Worm (Caenorhabditis elegans) whole organism, midembryonic: ENCODE results near the gene tsp-8.

ENCODE experiments used
- T22C8.4 ChIP-seq: fragments of 200-800 bp; sonication (Bioruptor generic); IDR thresholded peaks from 2 replicates; pipeline ENCODE4 v1.3.6; 2022; ENCODE audit warnings: missing genetic modification characterization, missing compliant biosample characterization
- cog-1 ChIP-seq: sonication (generic microtip); optimal IDR thresholded peaks from 2 replicates; lab custom pipeline; 2016; ENCODE audit warnings: missing genetic modification characterization, missing compliant biosample characterization
- flt-1 ChIP-seq: fragments of 200-800 bp; sonication (Bioruptor generic); IDR thresholded peaks from 2 replicates; pipeline ENCODE4 v1.3.6; 2022; ENCODE audit warnings: missing genetic modification characterization, missing compliant biosample characterization
- med-1 ChIP-seq: sonication (generic microtip); optimal IDR thresholded peaks from 2 replicates; lab custom pipeline; 2017; ENCODE audit warnings: missing genetic modification characterization, mild to moderate bottlenecking, missing compliant biosample characterization, antibody characterized with exemption, missing genetic modification reagents; ENCODE audit not compliant: insufficient read depth
- ref-1 ChIP-seq: fragments of 200-800 bp; sonication (Bioruptor generic); conservative IDR thresholded peaks from 2 replicates; pipeline ENCODE4 v1.3.6; 2022; ENCODE audit warnings: missing genetic modification reagents, missing genetic modification characterization, missing compliant biosample characterization
- tab-1 ChIP-seq: fragments of 200-800 bp; sonication (Bioruptor generic); IDR thresholded peaks from 2 replicates; pipeline ENCODE4 v1.3.6; 2022; ENCODE audit warnings: missing genetic modification characterization, missing compliant biosample characterization
- ztf-23 ChIP-seq: fragments of 200-800 bp; sonication (Bioruptor generic); IDR thresholded peaks from 2 replicates; pipeline ENCODE4 v1.3.6; 2022; ENCODE audit warnings: missing genetic modification reagents, missing genetic modification characterization, missing compliant biosample characterization
- ztf-29 ChIP-seq: fragments of 200-800 bp; sonication (Bioruptor generic); IDR thresholded peaks from 2 replicates; pipeline ENCODE4 v1.3.6; 2022; ENCODE audit warnings: missing genetic modification reagents, missing genetic modification characterization, missing compliant biosample characterization

DNA sequence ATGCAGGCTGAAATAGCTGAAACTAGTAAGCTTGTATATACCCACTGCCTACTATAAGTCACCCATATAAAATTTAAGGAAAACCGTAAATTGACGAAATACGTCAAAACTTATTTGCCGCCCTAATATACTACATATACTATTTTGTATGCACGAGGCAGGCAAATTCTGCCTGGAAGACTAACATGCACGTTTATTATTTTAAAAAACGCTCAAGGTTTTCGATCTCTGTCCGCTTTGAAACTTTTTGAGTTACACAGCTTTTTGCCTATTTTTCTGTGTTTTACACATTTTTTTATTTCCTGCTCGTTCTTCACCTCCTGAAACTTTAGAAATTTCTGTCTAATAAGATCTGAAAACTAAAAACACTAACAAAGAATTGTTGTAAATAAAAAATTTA, 13.9 kb upstream of the tsp-8 start:
- no peak for TF ChIP-seq med-1 (GFP tag; lab: Kevin White, UChicago)
- no peak for TF ChIP-seq ref-1
- no peak for TF ChIP-seq ztf-23 (GFP tag; lab: Robert Waterston, UW)
- TF ChIP-seq T22C8.4 (GFP tag; lab: Robert Waterston, UW) = no peak
- TF ChIP-seq cog-1 (tag; lab: Kevin White, UChicago) = no peak
- TF ChIP-seq flt-1 (GFP tag; lab: Robert Waterston, UW) = no peak
- TF ChIP-seq tab-1 (GFP tag; lab: Robert Waterston, UW) = no peak
- no peak for TF ChIP-seq ztf-29 (GFP tag; lab: Robert Waterston, UW)
